Worm (Caenorhabditis elegans): Measurements from ENCODE around the gene Y48B6A.13.
A peak's percentile ranks its signal among the peaks of the same experiment; 100 is the strongest.

Gene Y48B6A.13

ce11 chrII:14247748-14248502, 21.9 kb upstream of the Y48B6A.13 start (continued):
- peak; percentile 54; the same call in 1 of the 2 replicates for TF ChIP-seq nfyb-1 (GFP tag; IDR thresholded peaks at IDR 0.05)
- TF ChIP-seq C06A6.2 (GFP tag; conservative IDR thresholded peaks at IDR 0.05): no peak
- peak; percentile 28; the same call in 1 of the 2 replicates for TF ChIP-seq mcd-1 (GFP tag; IDR thresholded peaks at IDR 0.05)
- no peak for TF ChIP-seq lir-1 (GFP tag; conservative IDR thresholded peaks at IDR 0.05)
- no peak for TF ChIP-seq F10E7.11 (tag; optimal IDR thresholded peaks at IDR 0.05)
- TF ChIP-seq cebp-1 (GFP tag; IDR thresholded peaks at IDR 0.05): no peak
- TF ChIP-seq cebp-1 (tag; optimal IDR thresholded peaks at IDR 0.05): peak; percentile 33
- TF ChIP-seq ccch-3 (GFP tag; optimal IDR thresholded peaks at IDR 0.05): no peak
- no peak for TF ChIP-seq K11D2.4 (GFP tag; IDR thresholded peaks at IDR 0.05)
- TF ChIP-seq aptf-3 (GFP tag; IDR thresholded peaks at IDR 0.05): no peak
- peak; percentile 46 for TF ChIP-seq unc-62 (GFP tag; optimal IDR thresholded peaks at IDR 0.05)
- no peak for TF ChIP-seq egl-18 (GFP tag; IDR thresholded peaks at IDR 0.05)
- no peak for TF ChIP-seq dpl-1 (GFP tag; optimal IDR thresholded peaks at IDR 0.05)
- TF ChIP-seq ceh-27 (GFP tag; optimal IDR thresholded peaks at IDR 0.05): no peak
- TF ChIP-seq D2030.7 (GFP tag; IDR thresholded peaks at IDR 0.05): no peak
- no peak for TF ChIP-seq him-1 (tag; optimal IDR thresholded peaks at IDR 0.05)
- no peak for TF ChIP-seq dpff-1 (tag; optimal IDR thresholded peaks at IDR 0.05)
- TF ChIP-seq lsy-27 (tag; optimal IDR thresholded peaks at IDR 0.05; ENCODE audit: borderline replicate concordance, insufficient read depth): no peak
- no peak for TF ChIP-seq attf-6 (GFP tag; IDR thresholded peaks at IDR 0.05)
- TF ChIP-seq mxl-1 (tag; optimal IDR thresholded peaks at IDR 0.05): no peak
- no peak for TF ChIP-seq madf-6 (GFP tag; IDR thresholded peaks at IDR 0.05)
- peak; percentile 23 for TF ChIP-seq lin-54 (GFP tag; optimal IDR thresholded peaks at IDR 0.05)
- TF ChIP-seq lin-40 (tag; optimal IDR thresholded peaks at IDR 0.05): peak; percentile 4
- TF ChIP-seq C17E4.6 (GFP tag; IDR thresholded peaks at IDR 0.05): no peak
- no peak for TF ChIP-seq ekl-4 (GFP tag; IDR thresholded peaks at IDR 0.05)
- TF ChIP-seq egl-44 (GFP tag; IDR thresholded peaks at IDR 0.05): no peak
- TF ChIP-seq ztf-28 (GFP tag; IDR thresholded peaks at IDR 0.05): no peak
- no peak for TF ChIP-seq cebp-2 (GFP tag; IDR thresholded peaks at IDR 0.05)
- TF ChIP-seq ama-1 (optimal IDR thresholded peaks at IDR 0.05): no peak
- TF ChIP-seq ama-1 (GFP tag; optimal IDR thresholded peaks at IDR 0.05): no peak
- TF ChIP-seq akir-1 (GFP tag; optimal IDR thresholded peaks at IDR 0.05): no peak
- no peak for TF ChIP-seq aptf-2 (GFP tag; conservative IDR thresholded peaks at IDR 0.05)
- no peak for TF ChIP-seq ceh-100 (GFP tag; IDR thresholded peaks at IDR 0.05)
- no peak for TF ChIP-seq ceh-91 (GFP tag; IDR thresholded peaks at IDR 0.05)
- no peak for TF ChIP-seq athp-1 (tag; optimal IDR thresholded peaks at IDR 0.05)
- TF ChIP-seq madf-3 (GFP tag; IDR thresholded peaks at IDR 0.05): no peak
- peak; percentile 43; the same call in 1 of the 2 replicates for TF ChIP-seq dox-1 (GFP tag; IDR thresholded peaks at IDR 0.05)
- TF ChIP-seq pbrm-1 (GFP tag; IDR thresholded peaks at IDR 0.05): no peak
- TF ChIP-seq nhr-80 (tag; optimal IDR thresholded peaks at IDR 0.05): peak; percentile 90
- no peak for TF ChIP-seq nfya-2 (GFP tag; IDR thresholded peaks at IDR 0.05)
- TF ChIP-seq nhr-90 (tag; optimal IDR thresholded peaks at IDR 0.05): no peak
- no peak for TF ChIP-seq hrde-1 (tag; optimal IDR thresholded peaks at IDR 0.05; ENCODE audit: borderline replicate concordance)
- TF ChIP-seq nhr-120 (GFP tag; IDR thresholded peaks at IDR 0.05): no peak
- TF ChIP-seq atf-7 (tag; optimal IDR thresholded peaks at IDR 0.05): no peak
- no peak for TF ChIP-seq lag-1 (GFP tag; IDR thresholded peaks at IDR 0.05)
- no peak for TF ChIP-seq snpc-1.3 (tag; optimal IDR thresholded peaks at IDR 0.05; ENCODE audit: insufficient read depth)
- no peak for TF ChIP-seq T07F8.4 (tag; optimal IDR thresholded peaks at IDR 0.05)
- TF ChIP-seq F52B5.7 (tag; optimal IDR thresholded peaks at IDR 0.05): no peak
- no peak for TF ChIP-seq let-607 (tag; optimal IDR thresholded peaks at IDR 0.05)
